Worm (Caenorhabditis elegans): ENCODE results near the gene try-4.

try-4 gene

DNA sequence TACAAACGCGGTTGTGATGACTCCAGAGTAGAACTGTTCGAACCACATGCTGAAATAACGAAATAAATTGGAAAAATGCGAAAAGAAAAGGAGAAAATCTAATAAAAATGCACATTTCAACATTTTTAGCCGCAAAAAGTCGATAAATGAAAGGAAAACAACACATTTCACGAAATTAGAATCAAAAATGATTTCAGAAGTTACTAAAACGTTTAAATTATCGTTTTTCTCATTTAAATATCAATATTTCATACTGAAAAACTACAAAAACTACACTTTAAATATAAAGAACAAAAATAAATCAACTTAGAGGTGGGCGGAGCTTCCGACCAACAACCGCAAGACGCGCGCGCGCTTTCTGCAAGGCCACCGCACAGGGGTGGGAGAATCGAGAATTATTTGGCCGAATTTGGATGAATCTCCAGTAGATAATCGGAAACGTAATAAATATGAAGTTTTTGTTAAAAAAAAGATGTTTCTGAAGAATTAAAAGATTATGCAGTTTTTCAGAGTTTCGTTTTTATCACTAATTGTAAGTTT is 9.0 kb downstream of the try-4 start, which contains the start of gene ndua-1 (continued):
- TF ChIP-seq zfp-2 (tag; optimal IDR thresholded peaks at IDR 0.05) = no peak
- TF ChIP-seq daf-19 (GFP tag; conservative IDR thresholded peaks at IDR 0.05) = no peak
- TF ChIP-seq tag-97 (GFP tag; IDR thresholded peaks at IDR 0.05) = no peak
- no peak for TF ChIP-seq ztf-11 (tag; optimal IDR thresholded peaks at IDR 0.05)
- TF ChIP-seq nhr-10 (tag; optimal IDR thresholded peaks at IDR 0.05) = no peak
- peak; percentile 55 for TF ChIP-seq nhr-28 (tag; optimal IDR thresholded peaks at IDR 0.05)
- no peak for TF ChIP-seq tra-1 (GFP tag; IDR thresholded peaks at IDR 0.05)
- TF ChIP-seq Y75B8A.6 (GFP tag; IDR thresholded peaks at IDR 0.05) = no peak
- no peak for TF ChIP-seq zfp-3 (GFP tag; conservative IDR thresholded peaks at IDR 0.05)
- TF ChIP-seq nhr-77 (tag; optimal IDR thresholded peaks at IDR 0.05) = no peak
- TF ChIP-seq hlh-30 (tag; optimal IDR thresholded peaks at IDR 0.05; ENCODE audit: insufficient read depth) = no peak
- no peak for TF ChIP-seq spr-1 (tag; optimal IDR thresholded peaks at IDR 0.05)
- no peak for TF ChIP-seq mdt-29 (GFP tag; IDR thresholded peaks at IDR 0.05)
- no peak for TF ChIP-seq pqm-1 (tag; optimal IDR thresholded peaks at IDR 0.05)
- no peak for TF ChIP-seq daf-8 (GFP tag; IDR thresholded peaks at IDR 0.05)
- TF ChIP-seq madf-9 (GFP tag; conservative IDR thresholded peaks at IDR 0.05) = no peak
- TF ChIP-seq nhr-6 (tag; optimal IDR thresholded peaks at IDR 0.05) = no peak
- no peak for TF ChIP-seq nhr-11 (tag; optimal IDR thresholded peaks at IDR 0.05)
- no peak for TF ChIP-seq daf-16 (GFP tag; optimal IDR thresholded peaks at IDR 0.05)
- peak; percentile 15 for TF ChIP-seq daf-16 (tag; optimal IDR thresholded peaks at IDR 0.05)
- no peak for TF ChIP-seq hlh-11 (tag; optimal IDR thresholded peaks at IDR 0.05)
- TF ChIP-seq nhr-48 (tag; optimal IDR thresholded peaks at IDR 0.05) = no peak
- TF ChIP-seq F44E2.7 (GFP tag; IDR thresholded peaks at IDR 0.05) = no peak
- no peak for TF ChIP-seq dmd-9 (GFP tag; IDR thresholded peaks at IDR 0.05)
- TF ChIP-seq lin-13 (GFP tag; optimal IDR thresholded peaks at IDR 0.05) = no peak
- TF ChIP-seq mep-1 (tag; optimal IDR thresholded peaks at IDR 0.05) = no peak
- no peak for TF ChIP-seq ZK337.2 (GFP tag; IDR thresholded peaks at IDR 0.05)
- no peak for TF ChIP-seq aly-2 (tag; optimal IDR thresholded peaks at IDR 0.05)
- no peak for TF ChIP-seq set-16 (GFP tag; IDR thresholded peaks at IDR 0.05)
- no peak for TF ChIP-seq nhr-237 (tag; optimal IDR thresholded peaks at IDR 0.05)
- TF ChIP-seq ztf-7 (tag; optimal IDR thresholded peaks at IDR 0.05) = no peak
- no peak for TF ChIP-seq ceh-62 (tag; optimal IDR thresholded peaks at IDR 0.05)
- no peak for TF ChIP-seq F37D6.2 (tag; optimal IDR thresholded peaks at IDR 0.05)
- no peak for TF ChIP-seq Y5F2A.4 (GFP tag; optimal IDR thresholded peaks at IDR 0.05)
- TF ChIP-seq attf-4 (tag; optimal IDR thresholded peaks at IDR 0.05) = no peak
- no peak for TF ChIP-seq lin-15B (tag; optimal IDR thresholded peaks at IDR 0.05)
- TF ChIP-seq unc-62 (GFP tag; optimal IDR thresholded peaks at IDR 0.05 in 1 of 2) = no peak
- TF ChIP-seq unc-62 (tag; optimal IDR thresholded peaks at IDR 0.05) = no peak
- TF ChIP-seq nhr-102 (tag; optimal IDR thresholded peaks at IDR 0.05) = no peak
- TF ChIP-seq madf-5 (GFP tag; IDR thresholded peaks at IDR 0.05) = no peak
- TF ChIP-seq lim-7 (GFP tag; IDR thresholded peaks at IDR 0.05) = no peak
- TF ChIP-seq egl-43 (GFP tag; IDR thresholded peaks at IDR 0.05) = no peak
- no peak for TF ChIP-seq jun-1 (tag; optimal IDR thresholded peaks at IDR 0.05)
- no peak for TF ChIP-seq F10B5.3 (tag; optimal IDR thresholded peaks at IDR 0.05)
- TF ChIP-seq rbr-2 (tag; optimal IDR thresholded peaks at IDR 0.05) = peak; percentile 26
- TF ChIP-seq zag-1 (tag; optimal IDR thresholded peaks at IDR 0.05) = no peak
- no peak for TF ChIP-seq Y105C5A.15 (GFP tag; IDR thresholded peaks at IDR 0.05)
- TF ChIP-seq unc-39 (tag; optimal IDR thresholded peaks at IDR 0.05) = no peak
- no peak for TF ChIP-seq mxl-2 (GFP tag; conservative IDR thresholded peaks at IDR 0.05)
- peak; percentile 23 for TF ChIP-seq dve-1 (tag; optimal IDR thresholded peaks at IDR 0.05; ENCODE audit: insufficient read depth)
- no peak for TF ChIP-seq Y48G9A.11 (GFP tag; IDR thresholded peaks at IDR 0.05)

Data from whole organism, L4 larva.